Fruit fly (Drosophila melanogaster) whole organism, embryonic: ENCODE data around the gene Kdm5.

Source experiments
- Adf1 ChIP-seq: fragments of 200-800 bp; sonication (Bioruptor generic); IDR thresholded peaks from 2 replicates; pipeline ENCODE4 v1.3.6; 2022; ENCODE audit warnings: missing biosample characterization, missing genetic modification characterization
- BtbVII ChIP-seq: fragments of 200-800 bp; sonication (Bioruptor generic); optimal IDR thresholded peaks from 3 replicates; lab custom pipeline; 2017; ENCODE audit warnings: missing biosample characterization, mild to moderate bottlenecking, missing genetic modification characterization
- CG10147 ChIP-seq: fragments of 200-800 bp; sonication (Bioruptor generic); optimal IDR thresholded peaks from 2 replicates; lab custom pipeline; 2019; ENCODE audit warnings: missing biosample characterization, mild to moderate bottlenecking, missing genetic modification characterization, moderate library complexity
- CG11695 ChIP-seq: fragments of 200-800 bp; sonication (Bioruptor generic); IDR thresholded peaks from 3 replicates; pipeline ENCODE4 v1.3.6; 2022; ENCODE audit warnings: missing biosample characterization, missing genetic modification characterization
- CG12155 ChIP-seq: fragments of 200-800 bp; sonication (Bioruptor generic); optimal IDR thresholded peaks from 3 replicates; lab custom pipeline; 2016; ENCODE audit warnings: missing biosample characterization, missing genetic modification characterization
- CG12236 ChIP-seq: fragments of 200-800 bp; sonication (Bioruptor generic); optimal IDR thresholded peaks from 2 replicates; lab custom pipeline; 2016; ENCODE audit warnings: missing biosample characterization, missing genetic modification characterization
- CG13296 ChIP-seq: fragments of 200-800 bp; sonication (Bioruptor generic); optimal IDR thresholded peaks from 3 replicates; lab custom pipeline; 2018; ENCODE audit warnings: missing biosample characterization, mild to moderate bottlenecking, missing genetic modification characterization
- CG14014 ChIP-seq: fragments of 200-800 bp; sonication (Bioruptor generic); IDR thresholded peaks from 2 replicates; pipeline ENCODE4 v1.3.6; 2022; ENCODE audit warnings: missing biosample characterization, missing genetic modification characterization
- CG14710 ChIP-seq: fragments of 200-800 bp; sonication (Bioruptor generic); optimal IDR thresholded peaks from 3 replicates; lab custom pipeline; 2019; ENCODE audit warnings: missing biosample characterization, mild to moderate bottlenecking, missing genetic modification characterization, moderate library complexity
- CG17328 ChIP-seq: fragments of 200-800 bp; sonication (Bioruptor generic); IDR thresholded peaks from 2 replicates; pipeline ENCODE4 v1.3.6; 2022; ENCODE audit warnings: missing biosample characterization, missing genetic modification characterization
- CG17829 ChIP-seq: fragments of 200-800 bp; optimal IDR thresholded peaks from 2 replicates; lab custom pipeline; 2019; ENCODE audit warnings: missing biosample characterization, mild to moderate bottlenecking, missing genetic modification characterization, moderate library complexity
- CG18599 ChIP-seq: fragments of 200-800 bp; sonication (Bioruptor generic); optimal IDR thresholded peaks from 3 replicates; lab custom pipeline; 2017; ENCODE audit warnings: missing biosample characterization, missing genetic modification characterization, mild to moderate bottlenecking, moderate library complexity, missing genetic modification reagents
- CG18619 ChIP-seq: fragments of 200-800 bp; sonication (Bioruptor generic); optimal IDR thresholded peaks from 3 replicates; lab custom pipeline; 2017; ENCODE audit warnings: missing biosample characterization, mild to moderate bottlenecking, missing genetic modification characterization
- CG2116 ChIP-seq: fragments of 200-800 bp; sonication (Bioruptor generic); optimal IDR thresholded peaks from 3 replicates; lab custom pipeline; 2018; ENCODE audit warnings: missing biosample characterization, mild to moderate bottlenecking, missing genetic modification characterization
- CG33213 ChIP-seq: fragments of 200-800 bp; sonication (Bioruptor generic); optimal IDR thresholded peaks from 3 replicates; lab custom pipeline; 2016; ENCODE audit warnings: missing biosample characterization, missing genetic modification characterization
- CG4617 ChIP-seq: fragments of 200-800 bp; sonication (Bioruptor generic); optimal IDR thresholded peaks from 3 replicates; lab custom pipeline; 2016; ENCODE audit warnings: missing biosample characterization, missing genetic modification characterization, borderline replicate concordance
- CG7987 ChIP-seq: fragments of 200-800 bp; sonication (Bioruptor generic); optimal IDR thresholded peaks from 2 replicates; lab custom pipeline; 2018; ENCODE audit warnings: missing biosample characterization, mild to moderate bottlenecking, missing genetic modification characterization, moderate library complexity
- CG8478 ChIP-seq: fragments of >200 bp; optimal IDR thresholded peaks from 2 replicates; lab custom pipeline; 2018
- CG9437 ChIP-seq: fragments of 200-800 bp; sonication (Bioruptor generic); optimal IDR thresholded peaks from 2 replicates; lab custom pipeline; 2018; ENCODE audit warnings: missing biosample characterization, mild to moderate bottlenecking, missing genetic modification characterization
- E2f2 ChIP-seq: fragments of 200-800 bp; sonication (Bioruptor generic); IDR thresholded peaks from 2 replicates; pipeline ENCODE4 v1.3.6; 2022; ENCODE audit warnings: missing biosample characterization, missing genetic modification characterization
- Fer2 ChIP-seq: fragments of 200-800 bp; sonication (Bioruptor generic); optimal IDR thresholded peaks from 2 replicates; lab custom pipeline; 2018; ENCODE audit warnings: missing biosample characterization, mild to moderate bottlenecking, missing genetic modification characterization, moderate library complexity
- HmgD ChIP-seq: fragments of 200-800 bp; sonication (Bioruptor generic); optimal IDR thresholded peaks from 3 replicates; lab custom pipeline; 2016; ENCODE audit warnings: missing biosample characterization, missing genetic modification characterization
- Kr ChIP-seq: fragments of 200-800 bp; sonication (Bioruptor generic); optimal IDR thresholded peaks from 2 replicates; lab custom pipeline; 2017; ENCODE audit warnings: missing biosample characterization, mild to moderate bottlenecking, missing genetic modification characterization
- Mes4 ChIP-seq: fragments of 200-800 bp; sonication (Bioruptor generic); optimal IDR thresholded peaks from 2 replicates; lab custom pipeline; 2016; ENCODE audit warnings: missing biosample characterization, missing genetic modification characterization
- Myb ChIP-seq: fragments of 200-800 bp; sonication (Bioruptor generic); optimal IDR thresholded peaks from 2 replicates; lab custom pipeline; 2016; ENCODE audit warnings: missing biosample characterization, missing genetic modification characterization
- NC2β ChIP-seq: fragments of 200-800 bp; sonication (Bioruptor generic); optimal IDR thresholded peaks from 2 replicates; lab custom pipeline; 2016; ENCODE audit warnings: missing biosample characterization, missing genetic modification characterization
- Nf-YB ChIP-seq: fragments of 200-800 bp; sonication (Bioruptor generic); optimal IDR thresholded peaks from 3 replicates; lab custom pipeline; 2019; ENCODE audit warnings: missing biosample characterization, mild to moderate bottlenecking, missing genetic modification characterization, moderate library complexity
- Pdp1 ChIP-seq, 2 experiments: fragments of 200-800 bp; sonication (Bioruptor generic); optimal IDR thresholded peaks; 3 replicates each; lab custom pipeline; 2016; ENCODE audit warnings: missing biosample characterization in 2 of 2, missing genetic modification characterization in 2 of 2, mild to moderate bottlenecking in 1 of 2, moderate library complexity in 1 of 2
- YL-1 ChIP-seq: fragments of 200-800 bp; sonication (Bioruptor generic); optimal IDR thresholded peaks from 3 replicates; lab custom pipeline; 2017; ENCODE audit warnings: missing biosample characterization, mild to moderate bottlenecking, missing genetic modification characterization
- bbx ChIP-seq: fragments of 200-800 bp; sonication (Bioruptor generic); IDR thresholded peaks from 2 replicates; pipeline ENCODE4 v1.3.6; 2022; ENCODE audit warnings: missing biosample characterization, missing genetic modification characterization; ENCODE audit not compliant: partially characterized antibody
- chinmo ChIP-seq: fragments of 200-800 bp; sonication (Bioruptor generic); IDR thresholded peaks from 4 replicates; pipeline ENCODE4 v1.3.6; 2022; ENCODE audit warnings: missing biosample characterization, missing genetic modification characterization; ENCODE audit not compliant: partially characterized antibody
- crol ChIP-seq: fragments of 200-800 bp; sonication (Bioruptor generic); IDR thresholded peaks from 2 replicates; pipeline ENCODE4 v1.3.6; 2022; ENCODE audit warnings: missing biosample characterization, missing genetic modification characterization
- en ChIP-seq: fragments of 200-800 bp; sonication (Bioruptor generic); optimal IDR thresholded peaks from 2 replicates; lab custom pipeline; 2016; ENCODE audit warnings: missing biosample characterization, missing genetic modification characterization
- ewg ChIP-seq: fragments of 200-800 bp; sonication (Bioruptor generic); optimal IDR thresholded peaks from 3 replicates; lab custom pipeline; 2017; ENCODE audit warnings: mild to moderate bottlenecking, missing biosample characterization, missing genetic modification reagents, missing genetic modification characterization
- gfzf ChIP-seq: fragments of 200-800 bp; sonication (Bioruptor generic); optimal IDR thresholded peaks from 2 replicates; lab custom pipeline; 2016; ENCODE audit warnings: missing biosample characterization, mild to moderate bottlenecking, missing genetic modification characterization, moderate library complexity
- grn ChIP-seq: fragments of 200-800 bp; sonication (Bioruptor generic); optimal IDR thresholded peaks from 3 replicates; lab custom pipeline; 2017; ENCODE audit warnings: missing biosample characterization, missing genetic modification characterization
- inv ChIP-seq: fragments of 200-800 bp; sonication (Bioruptor generic); IDR thresholded peaks from 2 replicates; pipeline ENCODE4 v1.3.6; 2022; ENCODE audit warnings: missing biosample characterization, missing genetic modification characterization; ENCODE audit not compliant: partially characterized antibody
- jumu ChIP-seq: fragments of 200-800 bp; sonication (Bioruptor generic); optimal IDR thresholded peaks from 3 replicates; lab custom pipeline; 2016; ENCODE audit warnings: missing biosample characterization, missing genetic modification characterization
- luna ChIP-seq: fragments of 200-800 bp; sonication (Bioruptor generic); optimal IDR thresholded peaks from 2 replicates; lab custom pipeline; 2016; ENCODE audit warnings: missing biosample characterization, missing genetic modification characterization
- pita ChIP-seq: fragments of 200-800 bp; sonication (Bioruptor generic); optimal IDR thresholded peaks from 2 replicates; lab custom pipeline; 2017; ENCODE audit warnings: missing biosample characterization, mild to moderate bottlenecking, missing genetic modification characterization
- psq ChIP-seq: fragments of 200-800 bp; sonication (Bioruptor generic); optimal IDR thresholded peaks from 2 replicates; lab custom pipeline; 2017; ENCODE audit warnings: missing biosample characterization, missing genetic modification characterization
- ranshi ChIP-seq: fragments of 200-800 bp; sonication (Bioruptor generic); IDR thresholded peaks from 2 replicates; pipeline ENCODE4 v1.3.6; 2022; ENCODE audit warnings: missing biosample characterization, missing genetic modification characterization
- scrt ChIP-seq: fragments of 200-800 bp; sonication (Bioruptor generic); optimal IDR thresholded peaks from 2 replicates; lab custom pipeline; 2018; ENCODE audit warnings: missing biosample characterization, mild to moderate bottlenecking, missing genetic modification characterization, moderate library complexity
- sens ChIP-seq: fragments of 200-800 bp; sonication (Bioruptor generic); peaks from one replicate; lab custom pipeline; 2016; ENCODE audit warnings: missing biosample characterization, missing genetic modification characterization
- sqz ChIP-seq: fragments of 200-800 bp; sonication (Bioruptor generic); optimal IDR thresholded peaks from 3 replicates; lab custom pipeline; 2018; ENCODE audit warnings: missing biosample characterization, mild to moderate bottlenecking, missing genetic modification characterization
- unpg ChIP-seq: fragments of 200-800 bp; sonication (Bioruptor generic); optimal IDR thresholded peaks from 3 replicates; lab custom pipeline; 2018; ENCODE audit warnings: missing biosample characterization, mild to moderate bottlenecking, missing genetic modification characterization, moderate library complexity
- vfl ChIP-seq: fragments of 200-800 bp; sonication (Bioruptor generic); optimal IDR thresholded peaks from 2 replicates; lab custom pipeline; 2016; ENCODE audit warnings: missing biosample characterization, missing genetic modification characterization
- vvl ChIP-seq: fragments of 200-800 bp; sonication (Bioruptor generic); IDR thresholded peaks from 2 replicates; pipeline ENCODE4 v1.3.6; 2022; ENCODE audit warnings: missing biosample characterization, missing genetic modification characterization

The Kdm5 gene

dm6 chr2L:6000065-6000464, 764 bp upstream of the Kdm5 start, which contains the start of gene Tsp26A (continued):
- TF ChIP-seq chinmo (0 out of 4 replicates have a peak, but pooled peaks have one; percentile 52), Kr (GFP tag; lab: Kevin White, UChicago) (no peak), ewg (GFP tag; lab: Kevin White, UChicago) (no peak), CG9437 (peak; percentile 81), bbx (peak; percentile 48; the same call in 1 of the 2 replicates), YL-1 (GFP tag; lab: Kevin White, UChicago) (no peak), CG14014 (GFP tag; lab: Robert Waterston, UW) (no peak), CG12155 (GFP tag; lab: Kevin White, UChicago) (no peak), BtbVII (GFP tag; lab: Kevin White, UChicago) (no peak), inv (GFP tag; lab: Robert Waterston, UW) (no peak), vfl (no peak), Pdp1 (GFP tag; optimal IDR thresholded peaks at IDR 0.05; lab: Kevin White, UChicago) (no peak), gfzf (GFP tag; lab: Kevin White, UChicago) (peak; percentile 67), ranshi (GFP tag; lab: Robert Waterston, UW) (0 out of 2 replicates have a peak, but pooled peaks have one; percentile 16), grn (no peak), Myb (GFP tag; lab: Kevin White, UChicago) (peak; percentile 39), luna (GFP tag; lab: Kevin White, UChicago) (no peak)

DNA sequence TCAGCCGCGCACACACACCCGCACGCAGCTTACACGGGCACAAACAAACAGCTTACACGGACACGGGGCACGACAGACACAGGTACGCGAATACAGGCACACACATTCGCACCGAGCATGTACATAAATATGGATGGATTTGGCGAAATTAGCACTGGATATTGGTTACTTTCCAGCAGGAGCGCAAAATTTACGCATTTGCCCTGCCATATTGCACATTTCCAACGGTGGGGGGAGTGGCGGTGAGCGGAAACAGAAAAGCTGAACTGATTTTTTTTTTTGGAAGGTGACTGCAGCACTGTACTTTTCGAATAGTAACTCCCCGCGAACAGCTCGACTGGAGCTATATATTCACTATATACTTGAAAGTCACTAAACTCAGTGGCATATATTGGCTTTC, 918 bp downstream of the Kdm5 start:
- TF ChIP-seq HmgD (GFP tag; lab: Kevin White, UChicago) (no peak), crol (GFP tag; lab: Robert Waterston, UW) (peak; percentile 58), sqz (GFP tag; lab: Kevin White, UChicago) (peak; percentile 0), sens (peak; percentile 63)

DNA sequence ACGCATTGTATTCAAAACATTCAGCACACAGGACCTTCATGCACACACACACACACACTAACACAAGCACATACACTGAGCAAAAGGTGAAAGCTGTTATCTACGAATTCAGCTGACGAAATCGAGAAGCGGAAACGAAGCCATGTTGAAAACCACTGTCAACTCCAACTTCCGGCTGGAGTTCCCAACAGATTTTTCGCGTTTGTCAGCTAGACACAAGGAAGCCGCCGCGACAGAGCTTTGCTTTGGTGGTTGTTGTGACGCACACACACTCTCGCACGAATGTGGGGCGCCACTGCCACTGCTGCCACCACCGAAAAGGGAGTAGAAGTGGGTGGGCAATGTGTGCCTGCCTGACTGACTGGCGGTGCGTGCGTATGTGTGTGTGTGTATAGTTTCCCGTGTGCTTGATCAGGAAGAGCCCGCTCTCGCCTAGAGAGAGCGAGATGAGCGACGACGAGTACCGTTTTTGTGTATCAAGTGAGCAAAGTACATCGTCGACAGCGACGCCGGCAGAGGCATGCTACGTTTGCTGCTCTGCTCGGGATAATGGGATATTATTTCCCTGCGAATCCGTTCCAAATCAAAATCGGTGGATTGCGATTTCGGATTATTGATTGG, 1.6 kb downstream of the Kdm5 start:
- TF ChIP-seq CG11695 (GFP tag; lab: Robert Waterston, UW) (0 out of 3 replicates have a peak, but pooled peaks have one; percentile 48), CG12236 (GFP tag; lab: Kevin White, UChicago) (no peak), unpg (peak; percentile 51), CG4617 (GFP tag; lab: Kevin White, UChicago) (no peak), CG7987 (peak; percentile 66), CG17328 (GFP tag; lab: Robert Waterston, UW) (peak; percentile 26; the same call in 1 of the 2 replicates), Fer2 (tag; lab: Kevin White, UChicago) (peak; percentile 50), CG33213 (GFP tag; lab: Kevin White, UChicago) (no peak), scrt (GFP tag; lab: Kevin White, UChicago) (peak; percentile 70), vvl (GFP tag; lab: Robert Waterston, UW) (peak; percentile 59), Mes4 (GFP tag; lab: Kevin White, UChicago) (peak; percentile 51), E2f2 (GFP tag; lab: Robert Waterston, UW) (peak; percentile 15; the same call in 1 of the 2 replicates), CG17829 (tag; lab: Kevin White, UChicago) (peak; percentile 11), ewg (GFP tag; lab: Kevin White, UChicago) (peak; percentile 18), CG18619 (GFP tag; lab: Kevin White, UChicago) (peak; percentile 57), CG14710 (tag; lab: Kevin White, UChicago) (peak; percentile 51), psq (GFP tag; lab: Kevin White, UChicago) (no peak), pita (no peak), CG18599 (peak; percentile 83), CG13296 (GFP tag; lab: Kevin White, UChicago) (peak; percentile 83), Nf-YB (GFP tag; lab: Kevin White, UChicago) (peak; percentile 39), en (GFP tag; lab: Kevin White, UChicago) (peak; percentile 13), CG10147 (GFP tag; lab: Kevin White, UChicago) (peak; percentile 29), CG8478 (lab: Kevin White, UChicago) (no peak), Adf1 (GFP tag; lab: Robert Waterston, UW) (peak; percentile 79), NC2β (no peak), CG2116 (GFP tag; lab: Kevin White, UChicago) (peak; percentile 12), jumu (GFP tag; lab: Kevin White, UChicago) (no peak)
